Worm (Caenorhabditis elegans) whole organism, L1 larva: ENCODE data around the gene daf-14.

Experiments used
- ama-1 ChIP-seq: fragments of 150-350 bp; optimal IDR thresholded peaks from 2 replicates; lab custom pipeline; 2014
- nhr-28 ChIP-seq: fragments of 150-350 bp; optimal IDR thresholded peaks from 2 replicates; lab custom pipeline; 2014; ENCODE audit warnings: missing biosample characterization, missing genetic modification characterization

- TF ChIP-seq nhr-28 (tag; lab: Kevin White, UChicago) (no peak), ama-1 (lab: Kevin White, UChicago) (no peak)
Measured at ce11 chrIV:10294030-10294429, 43.6 kb downstream of the daf-14 start, which contains the start of gene R09E10.6.
